Fruit fly (Drosophila melanogaster) Kc167 (cell line): ENCODE measurements around the gene CG6055.

Experiments used
- Myc ChIP-seq: fragments of >200 bp; optimal IDR thresholded peaks from 2 replicates; lab custom pipeline; 2017; ENCODE audit warnings: missing external identifiers
- Sin3A ChIP-seq: fragments of >200 bp; optimal IDR thresholded peaks from 2 replicates; lab custom pipeline; 2018; ENCODE audit warnings: missing external identifiers
- h ChIP-seq: fragments of >200 bp; optimal IDR thresholded peaks from 3 replicates; lab custom pipeline; 2018; ENCODE audit warnings: missing external identifiers
- psq ChIP-seq: fragments of >200 bp; optimal IDR thresholded peaks from 2 replicates; lab custom pipeline; 2017; ENCODE audit warnings: missing external identifiers
- ttk ChIP-seq: sonication (Bioruptor generic); optimal IDR thresholded peaks from 2 replicates; lab custom pipeline; 2017; ENCODE audit warnings: missing external identifiers

DNA sequence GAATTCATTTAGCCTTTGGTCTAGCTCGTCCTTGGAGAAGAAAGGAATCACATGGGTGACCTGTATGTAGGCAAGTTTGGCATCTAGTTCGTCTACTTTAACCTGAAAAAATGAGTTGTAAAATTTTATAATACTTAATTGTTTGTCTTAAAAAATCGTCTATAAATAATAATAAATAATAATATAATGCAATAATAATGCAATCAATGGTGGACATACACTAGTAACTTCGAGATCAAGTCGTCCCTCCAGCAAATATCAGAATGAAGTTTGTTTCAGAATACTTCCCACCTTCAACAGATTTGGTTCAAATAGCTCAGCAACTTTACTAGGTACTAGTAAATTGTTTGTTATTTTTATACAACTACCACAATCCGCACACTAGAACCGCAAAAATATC is 8.1 kb downstream of the CG6055 start, which contains the start of gene CG6441:
- TF ChIP-seq ttk, result no peak
- no peak for TF ChIP-seq h (lab: Kevin White, UChicago)
- TF ChIP-seq Myc (lab: Kevin White, UChicago), result no peak
- no peak for TF ChIP-seq psq (lab: Kevin White, UChicago)
- TF ChIP-seq Sin3A (lab: Kevin White, UChicago), result no peak
